Worm (Caenorhabditis elegans): ENCODE measurements around the gene str-25.

str-25 gene

ce11 chrV:16100103-16100730 is 15.3 kb upstream of the str-25 start, which contains the start of gene cth-1:
Gene cth-1 (plus strand): TSS chrV:16100680.
- no peak for TF ChIP-seq hlh-1 (tag; optimal IDR thresholded peaks at IDR 0.05)
- no peak for TF ChIP-seq ceh-83 (GFP tag; optimal IDR thresholded peaks at IDR 0.05)
- TF ChIP-seq lin-32 (GFP tag; optimal IDR thresholded peaks at IDR 0.05), result no peak
- no peak for TF ChIP-seq bed-3 (GFP tag; optimal IDR thresholded peaks at IDR 0.05)
- no peak for TF ChIP-seq nhr-12 (tag; optimal IDR thresholded peaks at IDR 0.05)
- TF ChIP-seq M03D4.4 (tag; optimal IDR thresholded peaks at IDR 0.05), result no peak
- no peak for TF ChIP-seq ztf-11 (tag; optimal IDR thresholded peaks at IDR 0.05)
- TF ChIP-seq nhr-2 (tag; optimal IDR thresholded peaks at IDR 0.05), result no peak
- TF ChIP-seq nhr-28 (tag; optimal IDR thresholded peaks at IDR 0.05), result no peak
- no peak for TF ChIP-seq pha-4 (tag; optimal IDR thresholded peaks at IDR 0.05)
- no peak for TF ChIP-seq ceh-43 (GFP tag; optimal IDR thresholded peaks at IDR 0.05)
- TF ChIP-seq ces-1 (GFP tag; optimal IDR thresholded peaks at IDR 0.05), result no peak
- TF ChIP-seq cnd-1 (tag; optimal IDR thresholded peaks at IDR 0.05), result no peak
- TF ChIP-seq zip-8 (tag; optimal IDR thresholded peaks at IDR 0.05), result no peak
- TF ChIP-seq ceh-39 (tag; optimal IDR thresholded peaks at IDR 0.05), result no peak
- no peak for TF ChIP-seq lin-13 (tag; optimal IDR thresholded peaks at IDR 0.05)
- TF ChIP-seq tbx-8 (GFP tag; optimal IDR thresholded peaks at IDR 0.05), result no peak
- TF ChIP-seq lsy-2 (tag; optimal IDR thresholded peaks at IDR 0.05), result no peak

- no peak for TF ChIP-seq blmp-1 (tag; optimal IDR thresholded peaks at IDR 0.05)
- no peak for TF ChIP-seq lin-13 (tag; optimal IDR thresholded peaks at IDR 0.05)
- TF ChIP-seq mep-1 (tag; optimal IDR thresholded peaks at IDR 0.05), result no peak
- TF ChIP-seq ceh-39 (tag; optimal IDR thresholded peaks at IDR 0.05), result no peak
- no peak for TF ChIP-seq hlh-1 (tag; optimal IDR thresholded peaks at IDR 0.05)
- TF ChIP-seq ceh-83 (GFP tag; optimal IDR thresholded peaks at IDR 0.05), result no peak
- TF ChIP-seq ham-2 (GFP tag; optimal IDR thresholded peaks at IDR 0.05), result no peak
- no peak for TF ChIP-seq M03D4.4 (tag; optimal IDR thresholded peaks at IDR 0.05)
- no peak for TF ChIP-seq unc-62 (GFP tag; optimal IDR thresholded peaks at IDR 0.05)
- no peak for TF ChIP-seq sem-2 (GFP tag; optimal IDR thresholded peaks at IDR 0.05)
- TF ChIP-seq nhr-237 (tag; optimal IDR thresholded peaks at IDR 0.05), result no peak
- TF ChIP-seq flh-1 (GFP tag; optimal IDR thresholded peaks at IDR 0.05), result no peak
These were observed 11.9 kb upstream of the str-25 start, which contains the start of gene argk-1 for ce11 chrV:16103594-16103993. Gene argk-1 (plus strand): TSS chrV:16103894.

ce11 chrV:16114237-16114636 is 1.2 kb upstream of the str-25 start, which contains the start of gene srxa-16:
Gene srxa-16 (minus strand): TSS chrV:16114337.
- TF ChIP-seq ces-1 (GFP tag; optimal IDR thresholded peaks at IDR 0.05) (no peak), nhr-237 (tag; optimal IDR thresholded peaks at IDR 0.05) (no peak), nhr-12 (tag; optimal IDR thresholded peaks at IDR 0.05) (no peak), mab-5 (tag; optimal IDR thresholded peaks at IDR 0.05) (no peak), hlh-1 (tag; optimal IDR thresholded peaks at IDR 0.05) (no peak), sptf-1 (tag; optimal IDR thresholded peaks at IDR 0.05) (no peak), cnd-1 (tag; optimal IDR thresholded peaks at IDR 0.05) (no peak), nhr-2 (tag; optimal IDR thresholded peaks at IDR 0.05) (no peak), nhr-28 (tag; optimal IDR thresholded peaks at IDR 0.05) (no peak)

- no peak for TF ChIP-seq hlh-1 (tag; optimal IDR thresholded peaks at IDR 0.05)
- no peak for TF ChIP-seq lin-13 (tag; optimal IDR thresholded peaks at IDR 0.05)
- TF ChIP-seq ham-2 (GFP tag; optimal IDR thresholded peaks at IDR 0.05), result no peak
- TF ChIP-seq nhr-76 (tag; optimal IDR thresholded peaks at IDR 0.05), result no peak
- no peak for TF ChIP-seq lsy-2 (tag; optimal IDR thresholded peaks at IDR 0.05)
- no peak for TF ChIP-seq mab-5 (tag; optimal IDR thresholded peaks at IDR 0.05)
- no peak for TF ChIP-seq ceh-43 (GFP tag; optimal IDR thresholded peaks at IDR 0.05)
- TF ChIP-seq ceh-83 (GFP tag; optimal IDR thresholded peaks at IDR 0.05), result no peak
- no peak for TF ChIP-seq unc-120 (tag; optimal IDR thresholded peaks at IDR 0.05; ENCODE audit: poor library complexity, severe bottlenecking)
These were observed 3.1 kb downstream of the str-25 start, which contains the start of gene str-103 for ce11 chrV:16118601-16119000. Gene str-103 (minus strand): TSS chrV:16118701.

- no peak for TF ChIP-seq unc-120 (tag; optimal IDR thresholded peaks at IDR 0.05; ENCODE audit: poor library complexity, severe bottlenecking)
- no peak for TF ChIP-seq unc-62 (GFP tag; optimal IDR thresholded peaks at IDR 0.05)
- TF ChIP-seq ces-1 (GFP tag; optimal IDR thresholded peaks at IDR 0.05), result no peak
- no peak for TF ChIP-seq unc-39 (tag; optimal IDR thresholded peaks at IDR 0.05)
- no peak for TF ChIP-seq ham-2 (GFP tag; optimal IDR thresholded peaks at IDR 0.05)
- no peak for TF ChIP-seq sem-2 (GFP tag; optimal IDR thresholded peaks at IDR 0.05)
- TF ChIP-seq elt-1 (tag; optimal IDR thresholded peaks at IDR 0.05; ENCODE audit: borderline replicate concordance, insufficient read depth), result no peak
- no peak for TF ChIP-seq lin-13 (tag; optimal IDR thresholded peaks at IDR 0.05)
- TF ChIP-seq tbx-8 (GFP tag; optimal IDR thresholded peaks at IDR 0.05), result no peak
- no peak for TF ChIP-seq nhr-12 (tag; optimal IDR thresholded peaks at IDR 0.05)
- no peak for TF ChIP-seq snpc-4 (tag; optimal IDR thresholded peaks at IDR 0.05)
- no peak for TF ChIP-seq sptf-1 (tag; optimal IDR thresholded peaks at IDR 0.05)
- no peak for TF ChIP-seq nhr-76 (tag; optimal IDR thresholded peaks at IDR 0.05)
These were observed 5.0 kb downstream of the str-25 start for ce11 chrV:16120499-16120898.
